Worm (Caenorhabditis elegans) whole organism, L3 larva: ENCODE data around the gene Y37D8A.26.

Experiments used
- ama-1 ChIP-seq: fragments of 150-350 bp; optimal IDR thresholded peaks from 2 replicates; lab custom pipeline; 2018
- ceh-28 ChIP-seq: fragments of 150-350 bp; optimal IDR thresholded peaks from 2 replicates; lab custom pipeline; 2014; ENCODE audit warnings: missing biosample characterization, missing genetic modification reagents, missing genetic modification characterization
- ceh-82 ChIP-seq: fragments of 150-350 bp; optimal IDR thresholded peaks from 2 replicates; lab custom pipeline; 2014; ENCODE audit warnings: missing biosample characterization, missing genetic modification characterization
- egl-27 ChIP-seq: sonication (generic microtip); optimal IDR thresholded peaks from 4 replicates; lab custom pipeline; 2017; ENCODE audit warnings: missing biosample characterization, missing genetic modification reagents, missing genetic modification characterization
- elt-1 ChIP-seq: fragments of 150-350 bp; optimal IDR thresholded peaks from 2 replicates; lab custom pipeline; 2014; ENCODE audit warnings: missing biosample characterization, missing genetic modification characterization
- elt-2 ChIP-seq: sonication (generic microtip); optimal IDR thresholded peaks from 2 replicates; lab custom pipeline; 2016; ENCODE audit warnings: missing genetic modification reagents, mild to moderate bottlenecking, missing genetic modification characterization, missing compliant biosample characterization
- eor-1 ChIP-seq, 2 experiments: fragments of 150-350 bp; optimal IDR thresholded peaks; 2 replicates each; lab custom pipeline; 2014 to 2018; ENCODE audit warnings: missing biosample characterization in 2 of 2, missing genetic modification characterization in 2 of 2
- fkh-10 ChIP-seq: sonication (generic microtip); optimal IDR thresholded peaks from 2 replicates; lab custom pipeline; 2017; ENCODE audit warnings: missing biosample characterization, missing genetic modification reagents, missing genetic modification characterization
- hmg-11 ChIP-seq: sonication (generic microtip); optimal IDR thresholded peaks from 2 replicates; lab custom pipeline; 2016; ENCODE audit warnings: missing genetic modification characterization, missing compliant biosample characterization
- jun-1 ChIP-seq: fragments of 150-350 bp; optimal IDR thresholded peaks from 2 replicates; lab custom pipeline; 2014; ENCODE audit warnings: missing biosample characterization, missing genetic modification reagents, missing genetic modification characterization
- lin-15B ChIP-seq: fragments of 150-350 bp; optimal IDR thresholded peaks from 2 replicates; lab custom pipeline; 2014; ENCODE audit warnings: missing biosample characterization, missing genetic modification characterization
- lin-39 ChIP-seq: fragments of 150-350 bp; optimal IDR thresholded peaks from 2 replicates; lab custom pipeline; 2018; ENCODE audit warnings: missing biosample characterization, missing genetic modification reagents, missing genetic modification characterization
- lsy-12 ChIP-seq: sonication (generic microtip); optimal IDR thresholded peaks from 2 replicates; lab custom pipeline; 2016; ENCODE audit warnings: mild to moderate bottlenecking, missing genetic modification characterization, missing compliant biosample characterization
- mdl-1 ChIP-seq: fragments of 150-350 bp; optimal IDR thresholded peaks from 2 replicates; lab custom pipeline; 2014; ENCODE audit warnings: missing biosample characterization, missing genetic modification characterization
- mml-1 ChIP-seq: fragments of 150-350 bp; sonication (generic microtip); optimal IDR thresholded peaks from 3 replicates; lab custom pipeline; 2014; ENCODE audit warnings: missing biosample characterization, missing genetic modification characterization
- nfya-1 ChIP-seq: sonication (generic microtip); optimal IDR thresholded peaks from 2 replicates; lab custom pipeline; 2017; ENCODE audit warnings: missing genetic modification characterization, mild to moderate bottlenecking, missing compliant biosample characterization, antibody characterized with exemption, moderate library complexity; ENCODE audit not compliant: insufficient read depth
- nhr-11 ChIP-seq: fragments of 150-350 bp; optimal IDR thresholded peaks from 2 replicates; lab custom pipeline; 2014; ENCODE audit warnings: missing biosample characterization, missing genetic modification characterization
- nhr-23 ChIP-seq: fragments of 150-350 bp; optimal IDR thresholded peaks from 2 replicates; lab custom pipeline; 2014; ENCODE audit warnings: missing biosample characterization, missing genetic modification reagents, missing genetic modification characterization
- nhr-237 ChIP-seq: fragments of 150-350 bp; optimal IDR thresholded peaks from 2 replicates; lab custom pipeline; 2014; ENCODE audit warnings: missing biosample characterization, missing genetic modification characterization
- nhr-25 ChIP-seq: sonication (generic microtip); optimal IDR thresholded peaks from 2 replicates; lab custom pipeline; 2017; ENCODE audit warnings: missing biosample characterization, missing genetic modification characterization
- nhr-28 ChIP-seq: fragments of 150-350 bp; optimal IDR thresholded peaks from 2 replicates; lab custom pipeline; 2014; ENCODE audit warnings: missing biosample characterization, missing genetic modification characterization
- nhr-43 ChIP-seq: sonication (generic microtip); optimal IDR thresholded peaks from 2 replicates; lab custom pipeline; 2016; ENCODE audit warnings: mild to moderate bottlenecking, missing genetic modification characterization, missing compliant biosample characterization; ENCODE audit not compliant: poor library complexity, severe bottlenecking
- nhr-67 ChIP-seq: fragments of 150-350 bp; optimal IDR thresholded peaks from 2 replicates; lab custom pipeline; 2014; ENCODE audit warnings: missing biosample characterization, missing genetic modification characterization
- nhr-76 ChIP-seq: fragments of 150-350 bp; sonication (generic microtip); optimal IDR thresholded peaks from 5 replicates; lab custom pipeline; 2014; ENCODE audit warnings: missing biosample characterization, missing genetic modification characterization
- nhr-77 ChIP-seq: fragments of 150-350 bp; optimal IDR thresholded peaks from 2 replicates; lab custom pipeline; 2014; ENCODE audit warnings: missing biosample characterization, missing genetic modification characterization
- pha-4 ChIP-seq: fragments of 150-350 bp; optimal IDR thresholded peaks from 2 replicates; lab custom pipeline; 2014; ENCODE audit warnings: missing biosample characterization, missing genetic modification reagents, missing genetic modification characterization
- pqm-1 ChIP-seq: fragments of 150-350 bp; optimal IDR thresholded peaks from 2 replicates; lab custom pipeline; 2017; ENCODE audit warnings: missing biosample characterization, missing genetic modification characterization, inconsistent platforms
- sea-2 ChIP-seq: fragments of 150-350 bp; sonication (generic microtip); optimal IDR thresholded peaks from 4 replicates; lab custom pipeline; 2014; ENCODE audit warnings: missing biosample characterization, missing genetic modification reagents, missing genetic modification characterization
- skn-1 ChIP-seq: fragments of 150-350 bp; optimal IDR thresholded peaks from 2 replicates; lab custom pipeline; 2014; ENCODE audit warnings: missing biosample characterization, missing genetic modification characterization
- snpc-4 ChIP-seq: fragments of 150-350 bp; optimal IDR thresholded peaks from 2 replicates; lab custom pipeline; 2014; ENCODE audit warnings: missing biosample characterization, missing genetic modification characterization
- tbx-2 ChIP-seq: sonication (generic microtip); optimal IDR thresholded peaks from 2 replicates; lab custom pipeline; 2016; ENCODE audit warnings: mild to moderate bottlenecking, missing genetic modification characterization, missing compliant biosample characterization
- unc-62 ChIP-seq: fragments of 150-350 bp; sonication (generic microtip); optimal IDR thresholded peaks from 4 replicates; lab custom pipeline; 2014; ENCODE audit warnings: missing biosample characterization, missing genetic modification reagents, missing genetic modification characterization
- zag-1 ChIP-seq: fragments of 150-350 bp; optimal IDR thresholded peaks from 2 replicates; lab custom pipeline; 2014; ENCODE audit warnings: missing biosample characterization, missing genetic modification characterization
- ztf-11 ChIP-seq: fragments of 150-350 bp; optimal IDR thresholded peaks from 2 replicates; lab custom pipeline; 2014; ENCODE audit warnings: missing biosample characterization, missing genetic modification characterization
- ztf-4 ChIP-seq: fragments of 150-350 bp; optimal IDR thresholded peaks from 2 replicates; lab custom pipeline; 2014; ENCODE audit warnings: missing biosample characterization, missing genetic modification characterization

Gene Y37D8A.26

DNA sequence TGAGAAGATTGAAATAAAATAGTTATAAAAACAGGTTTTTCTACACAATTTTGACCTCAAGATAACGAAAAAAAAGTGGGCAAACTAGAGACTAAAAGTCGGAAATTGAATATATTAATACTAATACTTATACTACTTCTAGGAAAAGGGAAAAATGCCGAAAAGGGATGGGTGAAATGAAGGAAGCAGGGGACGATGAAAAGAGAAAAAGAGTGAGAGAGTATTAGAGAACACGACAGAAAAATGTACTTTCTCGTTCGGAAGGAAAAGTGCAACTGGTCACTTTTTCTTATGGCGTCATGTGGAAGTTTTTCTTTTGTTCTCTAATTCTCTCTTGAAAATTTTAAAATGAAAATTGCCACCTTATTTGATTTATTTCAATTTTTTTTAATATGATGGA, 15.2 kb downstream of the Y37D8A.26 start (continued):
- TF ChIP-seq pha-4 (tag; lab: Kevin White, UChicago): peak; percentile 57
- TF ChIP-seq nhr-28 (tag; lab: Kevin White, UChicago): no peak
- peak; percentile 74 for TF ChIP-seq tbx-2 (tag; lab: Kevin White, UChicago)
- TF ChIP-seq ztf-11: no peak
- no peak for TF ChIP-seq ztf-4
- TF ChIP-seq nhr-67 (tag; lab: Kevin White, UChicago): no peak
- peak; percentile 60 for TF ChIP-seq nhr-25 (tag; lab: Kevin White, UChicago)
- TF ChIP-seq hmg-11 (tag; lab: Kevin White, UChicago): peak; percentile 79
- peak; percentile 13 for TF ChIP-seq nhr-76 (tag; lab: Kevin White, UChicago)
- TF ChIP-seq nhr-23: peak; percentile 93

DNA sequence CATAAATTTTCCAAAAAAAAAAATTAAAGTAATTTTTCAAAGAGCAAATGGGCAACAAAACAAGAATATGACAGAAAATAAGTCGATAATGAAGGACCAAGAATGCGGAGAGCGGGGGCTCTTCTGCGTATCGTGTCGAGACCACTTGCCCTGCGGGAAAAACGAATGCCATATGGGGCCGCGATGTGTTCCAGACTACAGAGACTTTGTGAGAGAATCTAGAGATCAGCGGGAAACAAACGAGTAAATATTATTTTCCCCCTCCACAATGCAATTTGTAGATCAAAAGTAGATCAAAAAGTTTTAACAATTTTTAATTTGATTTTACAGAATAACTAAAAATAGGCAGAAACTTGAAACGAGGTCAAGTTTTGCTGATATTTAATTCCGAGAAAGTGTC, 16.3 kb downstream of the Y37D8A.26 start:
- TF ChIP-seq zag-1 (tag; lab: Kevin White, UChicago) (no peak), elt-1 (no peak), eor-1 (tag; optimal IDR thresholded peaks at IDR 0.05; lab: Kevin White, UChicago) (no peak), ceh-28 (tag; lab: Kevin White, UChicago) (no peak), fkh-10 (GFP tag; lab: Kevin White, UChicago) (no peak), nhr-11 (tag; lab: Kevin White, UChicago) (no peak), ceh-82 (tag; lab: Kevin White, UChicago) (no peak), sea-2 (GFP tag; lab: Kevin White, UChicago) (no peak), lin-39 (tag; lab: Kevin White, UChicago) (no peak), mml-1 (tag; lab: Kevin White, UChicago) (no peak), jun-1 (no peak), lsy-12 (no peak), nhr-237 (no peak), egl-27 (no peak), tbx-2 (tag; lab: Kevin White, UChicago) (no peak), nhr-43 (no peak), snpc-4 (tag; lab: Kevin White, UChicago) (no peak), ama-1 (lab: Kevin White, UChicago) (no peak)

ce11 chrIII:12838913-12839366, 17.6 kb downstream of the Y37D8A.26 start, which contains the start of gene Y37D8A.4:
TSS of gene Y37D8A.4 (minus strand) at chrIII:12838963.
- TF ChIP-seq nhr-77 (tag; lab: Kevin White, UChicago): no peak
- no peak for TF ChIP-seq mml-1 (tag; lab: Kevin White, UChicago)
- peak; percentile 19 for TF ChIP-seq hmg-11 (tag; lab: Kevin White, UChicago)
- no peak for TF ChIP-seq unc-62 (GFP tag; lab: Kevin White, UChicago)
- peak; percentile 37 for TF ChIP-seq nhr-43
- peak; percentile 6 for TF ChIP-seq pha-4 (tag; lab: Kevin White, UChicago)
- TF ChIP-seq nfya-1 (tag; lab: Kevin White, UChicago): peak; percentile 31
- peak; percentile 58 for TF ChIP-seq mdl-1 (tag; lab: Kevin White, UChicago)
- TF ChIP-seq jun-1: peak; percentile 8
- TF ChIP-seq pqm-1 (tag; lab: Kevin White, UChicago): peak; percentile 40
- TF ChIP-seq skn-1: no peak
- TF ChIP-seq elt-2 (tag; lab: Kevin White, UChicago): peak; percentile 74
- no peak for TF ChIP-seq ama-1 (lab: Kevin White, UChicago)
- TF ChIP-seq ceh-82 (tag; lab: Kevin White, UChicago): no peak
- TF ChIP-seq nhr-23: peak; percentile 29

DNA sequence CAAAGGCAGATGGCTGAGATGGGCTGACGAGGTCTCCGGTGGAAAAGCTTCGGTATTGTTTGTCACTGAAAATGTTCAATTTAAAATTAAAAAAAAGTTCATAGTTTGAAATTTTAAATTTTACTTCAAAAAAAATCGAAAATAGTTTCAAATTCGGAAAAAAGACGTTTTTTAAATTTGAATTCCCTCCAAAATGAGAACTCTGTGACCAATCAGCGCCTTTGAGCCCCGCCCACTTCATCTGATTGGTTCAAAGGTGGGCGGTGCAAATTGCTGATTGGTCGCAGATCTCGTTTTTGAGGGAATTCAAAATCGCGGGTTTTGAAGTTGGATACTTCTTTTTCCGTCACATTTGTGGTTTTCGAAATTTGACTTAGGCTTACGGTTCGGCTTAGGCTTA, 18.2 kb downstream of the Y37D8A.26 start:
- TF ChIP-seq fkh-10 (GFP tag; lab: Kevin White, UChicago) (no peak), nfya-1 (tag; lab: Kevin White, UChicago) (peak; percentile 94), pqm-1 (tag; lab: Kevin White, UChicago) (no peak), hmg-11 (tag; lab: Kevin White, UChicago) (no peak), lin-15B (tag; lab: Kevin White, UChicago) (peak; percentile 5), nhr-237 (no peak)
